Worm (Caenorhabditis elegans): ENCODE results near the gene W04B5.6.

DNA sequence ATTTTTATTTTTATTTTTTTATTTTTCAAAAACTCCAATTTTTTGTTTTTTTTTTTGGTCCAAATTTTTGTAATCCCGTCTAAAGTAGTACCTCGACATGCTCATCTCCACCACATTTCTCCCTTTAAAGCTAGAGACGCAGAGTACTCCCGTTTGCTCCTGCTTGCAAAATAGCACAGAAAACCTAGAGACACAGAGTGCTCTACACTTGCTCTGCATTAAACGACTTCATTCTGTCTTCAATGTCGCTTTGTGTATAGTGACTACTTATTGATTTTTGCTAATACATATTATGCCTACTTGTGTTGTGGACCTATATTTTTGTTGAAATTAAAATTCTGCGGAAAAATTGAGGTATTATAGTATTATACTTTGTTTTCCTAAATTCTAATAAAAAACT lies 9.2 kb downstream of the W04B5.6 start, which contains the start of gene W04B5.8:
- TF ChIP-seq flt-1 (GFP tag; IDR thresholded peaks at IDR 0.05) (no peak), ref-1 (GFP tag; conservative IDR thresholded peaks at IDR 0.05) (no peak), med-1 (GFP tag; optimal IDR thresholded peaks at IDR 0.05; ENCODE audit: insufficient read depth) (no peak), cog-1 (tag; optimal IDR thresholded peaks at IDR 0.05) (no peak), ztf-23 (GFP tag; IDR thresholded peaks at IDR 0.05) (no peak)
